Worm (Caenorhabditis elegans): ENCODE data around the gene nrf-5.

nrf-5 gene

ce11 chrV:13812330-13812729 lies 15.7 kb upstream of the nrf-5 start:
- TF ChIP-seq unc-130 (tag; optimal IDR thresholded peaks at IDR 0.05) (no peak), lin-14 (GFP tag; optimal IDR thresholded peaks at IDR 0.05) (peak; percentile 48), efl-1 (optimal IDR thresholded peaks at IDR 0.05) (no peak), efl-1 (GFP tag; optimal IDR thresholded peaks at IDR 0.05 in 1 of 2) (peak in 1 of 2 experiments; percentile 46)

ce11 chrV:13812931-13813330 lies 15.1 kb upstream of the nrf-5 start, which contains the start of gene ceh-24:
ceh-24 (plus strand) TSS chrV:13813231.
- no peak for TF ChIP-seq aly-2 (tag; optimal IDR thresholded peaks at IDR 0.05)
- no peak for TF ChIP-seq jun-1 (tag; optimal IDR thresholded peaks at IDR 0.05)
- no peak for TF ChIP-seq C16A3.4 (tag; optimal IDR thresholded peaks at IDR 0.05)
- no peak for TF ChIP-seq nhr-84 (tag; optimal IDR thresholded peaks at IDR 0.05)
- no peak for TF ChIP-seq blmp-1 (tag; optimal IDR thresholded peaks at IDR 0.05)
- TF ChIP-seq nhr-71 (tag; optimal IDR thresholded peaks at IDR 0.05), result no peak
- TF ChIP-seq alr-1 (tag; optimal IDR thresholded peaks at IDR 0.05; ENCODE audit: borderline replicate concordance), result no peak
- TF ChIP-seq lin-15B (tag; optimal IDR thresholded peaks at IDR 0.05), result no peak
- no peak for TF ChIP-seq hlh-17 (GFP tag; optimal IDR thresholded peaks at IDR 0.05; ENCODE audit: borderline replicate concordance)
- TF ChIP-seq aha-1 (tag; optimal IDR thresholded peaks at IDR 0.05), result no peak
- TF ChIP-seq zip-4 (GFP tag; optimal IDR thresholded peaks at IDR 0.05), result no peak
- TF ChIP-seq irx-1 (tag; optimal IDR thresholded peaks at IDR 0.05), result no peak
- no peak for TF ChIP-seq mef-2 (tag; optimal IDR thresholded peaks at IDR 0.05)
- no peak for TF ChIP-seq hpl-2 (GFP tag; optimal IDR thresholded peaks at IDR 0.05)

DNA sequence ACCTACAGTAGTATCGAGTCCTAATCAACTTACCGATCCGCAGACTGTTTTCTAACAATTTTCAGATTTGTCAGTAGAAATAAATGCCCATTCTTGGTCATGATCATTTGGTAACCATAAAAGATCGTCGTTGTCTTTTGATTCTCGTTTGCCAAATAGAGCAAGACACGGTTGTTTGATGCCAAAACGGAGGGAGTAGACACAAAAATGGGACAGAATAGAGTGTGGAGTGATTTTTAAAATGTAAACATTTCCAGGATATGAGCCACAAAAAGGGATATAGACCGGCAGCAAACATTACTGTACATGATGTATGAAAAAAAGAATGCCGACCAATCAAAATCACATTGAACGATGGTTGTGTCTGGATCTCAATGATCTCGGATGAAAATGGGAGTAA lies 11.2 kb upstream of the nrf-5 start, which contains the start of gene F55B12.2:
Gene F55B12.2 (minus strand): TSS at position 101 of the 400 bp plus-strand sequence.
- TF ChIP-seq elt-3 (tag; optimal IDR thresholded peaks at IDR 0.05) (no peak), hlh-17 (GFP tag; optimal IDR thresholded peaks at IDR 0.05; ENCODE audit: borderline replicate concordance) (no peak), Y116A8C.19 (tag; optimal IDR thresholded peaks at IDR 0.05; ENCODE audit: borderline replicate concordance) (no peak), lin-15B (tag; optimal IDR thresholded peaks at IDR 0.05) (no peak), pqm-1 (tag; optimal IDR thresholded peaks at IDR 0.05) (no peak), grh-1 (GFP tag; IDR thresholded peaks at IDR 0.05) (no peak), zag-1 (tag; optimal IDR thresholded peaks at IDR 0.05) (no peak), C34B4.2 (tag; optimal IDR thresholded peaks at IDR 0.05) (no peak), unc-30 (tag; optimal IDR thresholded peaks at IDR 0.05) (no peak), pax-3 (tag; optimal IDR thresholded peaks at IDR 0.05) (no peak), nhr-90 (tag; optimal IDR thresholded peaks at IDR 0.05; ENCODE audit: poor library complexity) (no peak), nhr-237 (tag; optimal IDR thresholded peaks at IDR 0.05) (no peak), lsy-2 (tag; optimal IDR thresholded peaks at IDR 0.05) (no peak), rnt-1 (tag; optimal IDR thresholded peaks at IDR 0.05) (no peak), aha-1 (tag; optimal IDR thresholded peaks at IDR 0.05) (no peak)

DNA sequence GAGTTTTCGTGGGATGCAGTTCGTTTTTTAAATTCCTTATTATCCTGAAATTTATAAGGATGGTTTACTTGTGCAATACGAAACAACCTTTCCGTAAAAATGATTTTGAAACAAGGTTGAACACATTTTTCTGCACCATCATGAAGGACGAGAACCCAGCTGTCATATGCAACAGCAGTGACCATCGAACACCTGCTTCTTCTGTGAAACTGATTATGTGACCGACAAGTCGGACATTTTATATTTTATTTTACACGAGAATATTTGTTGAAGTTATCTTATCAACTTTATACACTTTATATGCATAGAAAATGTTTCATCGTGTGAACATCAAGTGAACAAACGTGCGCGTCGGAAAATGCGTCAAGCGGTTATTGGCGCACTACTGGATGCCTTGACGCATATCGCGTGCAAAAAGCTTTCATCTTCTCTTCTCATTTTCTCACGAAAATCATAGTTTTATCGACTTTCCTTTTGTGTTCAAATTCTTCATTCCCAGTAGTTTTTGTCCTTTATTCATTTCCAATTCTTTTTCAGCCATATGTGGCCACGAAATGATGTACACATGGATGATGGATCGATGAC lies 9.2 kb upstream of the nrf-5 start, which contains the start of gene sel-10:
Gene sel-10 (plus strand): TSS at position 538 of the 585 bp plus-strand sequence.
- TF ChIP-seq aly-2 (tag; optimal IDR thresholded peaks at IDR 0.05) (peak; percentile 28), fkh-8 (tag; optimal IDR thresholded peaks at IDR 0.05) (peak; percentile 71), fkh-4 (tag; optimal IDR thresholded peaks at IDR 0.05; ENCODE audit: borderline replicate concordance) (no peak), C04F5.9 (tag; optimal IDR thresholded peaks at IDR 0.05) (no peak), ztf-4 (tag; optimal IDR thresholded peaks at IDR 0.05) (no peak), nhr-11 (tag; optimal IDR thresholded peaks at IDR 0.05) (peak; percentile 9), grh-1 (GFP tag; IDR thresholded peaks at IDR 0.05) (peak; percentile 15; the same call in 1 of the 2 replicates), unc-30 (tag; optimal IDR thresholded peaks at IDR 0.05) (no peak), C16A3.4 (tag; optimal IDR thresholded peaks at IDR 0.05) (peak; percentile 78), pag-3 (tag; optimal IDR thresholded peaks at IDR 0.05; ENCODE audit: borderline replicate concordance, insufficient read depth) (no peak), ces-1 (GFP tag; optimal IDR thresholded peaks at IDR 0.05) (no peak), nhr-84 (tag; optimal IDR thresholded peaks at IDR 0.05) (no peak), sox-4 (tag; optimal IDR thresholded peaks at IDR 0.05) (peak; percentile 55), vab-15 (tag; optimal IDR thresholded peaks at IDR 0.05) (no peak), sptf-1 (tag; optimal IDR thresholded peaks at IDR 0.05) (no peak), nhr-76 (tag; optimal IDR thresholded peaks at IDR 0.05) (no peak), xbp-1 (tag; optimal IDR thresholded peaks at IDR 0.05) (peak; percentile 75), ceh-88 (GFP tag; IDR thresholded peaks at IDR 0.05) (no peak), zip-4 (GFP tag; optimal IDR thresholded peaks at IDR 0.05) (peak; percentile 41), ama-1 (optimal IDR thresholded peaks at IDR 0.05) (no peak), efl-3 (GFP tag; optimal IDR thresholded peaks at IDR 0.05) (no peak), ztf-11 (tag; optimal IDR thresholded peaks at IDR 0.05) (peak in 1 of 2 experiments; percentile 0), nhr-71 (tag; optimal IDR thresholded peaks at IDR 0.05) (peak; percentile 87), nhr-19 (GFP tag; conservative IDR thresholded peaks at IDR 0.05) (peak; percentile 82)

All from whole organism, L1 larva.